Worm (Caenorhabditis elegans) whole organism, L1 larva: Measurements from ENCODE around the gene T24C2.5.

ENCODE experiments used
- efl-3 ChIP-seq: fragments of 200-800 bp; sonication (Bioruptor generic); optimal IDR thresholded peaks from 2 replicates; lab custom pipeline; 2018; ENCODE audit warnings: mild to moderate bottlenecking, missing genetic modification characterization, missing compliant biosample characterization
- egl-27 ChIP-seq, 2 experiments: fragments of 150-350 bp in 1 of 2; sonication (generic microtip); optimal IDR thresholded peaks; 3 replicates each; lab custom pipeline; 2017 to 2018; ENCODE audit warnings: missing biosample characterization in 2 of 2, missing genetic modification characterization in 2 of 2, missing genetic modification reagents in 2 of 2
- isw-1 ChIP-seq: fragments of 200-800 bp; sonication (Bioruptor generic); IDR thresholded peaks from 2 replicates; pipeline ENCODE4 v1.3.6; 2022; ENCODE audit warnings: missing genetic modification characterization, missing compliant biosample characterization
- pqm-1 ChIP-seq: sonication (generic microtip); optimal IDR thresholded peaks from 3 replicates; lab custom pipeline; 2017; ENCODE audit warnings: missing biosample characterization, missing genetic modification characterization
- unc-62 ChIP-seq: fragments of 150-350 bp; optimal IDR thresholded peaks from 2 replicates; lab custom pipeline; 2014; ENCODE audit warnings: missing biosample characterization, missing genetic modification reagents, missing genetic modification characterization

ce11 chrX:14517842-14518241 lies 16.4 kb upstream of the T24C2.5 start:
- TF ChIP-seq egl-27 (tag; optimal IDR thresholded peaks at IDR 0.05; lab: Kevin White, UChicago) (no peak), pqm-1 (no peak), efl-3 (GFP tag; lab: Kevin White, UChicago) (no peak), unc-62 (GFP tag; lab: Kevin White, UChicago) (no peak), isw-1 (GFP tag; lab: Robert Waterston, UW) (no peak)
